Fruit fly (Drosophila melanogaster) whole organism, adult: Measurements from ENCODE around the gene orb2.
A peak's percentile ranks its signal among the peaks of the same experiment; 100 is the strongest.

Experiments used
- CG11617 ChIP-seq: fragments of 200-800 bp; sonication (Bioruptor generic); optimal IDR thresholded peaks from 2 replicates; lab custom pipeline; 2017; ENCODE audit warnings: mild to moderate bottlenecking, missing biosample characterization, missing genetic modification reagents, missing genetic modification characterization
- CG12768 ChIP-seq: fragments of 200-800 bp; sonication (Bioruptor generic); optimal IDR thresholded peaks from 2 replicates; lab custom pipeline; 2017; ENCODE audit warnings: missing biosample characterization, missing genetic modification characterization, mild to moderate bottlenecking, moderate library complexity, missing genetic modification reagents
- CG14711 ChIP-seq: fragments of 200-800 bp; sonication (Bioruptor generic); optimal IDR thresholded peaks from 2 replicates; lab custom pipeline; 2018; ENCODE audit warnings: missing biosample characterization, mild to moderate bottlenecking, missing genetic modification characterization, moderate library complexity
- CG1620 ChIP-seq: fragments of 200-800 bp; sonication (Bioruptor generic); optimal IDR thresholded peaks from 2 replicates; lab custom pipeline; 2016; ENCODE audit warnings: missing biosample characterization, missing genetic modification characterization
- CG33017 ChIP-seq: fragments of 200-800 bp; sonication (Bioruptor generic); optimal IDR thresholded peaks from 2 replicates; lab custom pipeline; 2018; ENCODE audit warnings: missing biosample characterization, mild to moderate bottlenecking, missing genetic modification characterization, moderate library complexity
- CG5204 ChIP-seq: fragments of 200-800 bp; sonication (Bioruptor generic); optimal IDR thresholded peaks from 2 replicates; lab custom pipeline; 2016; ENCODE audit warnings: missing biosample characterization, missing genetic modification characterization
- CG7045 ChIP-seq: fragments of 200-800 bp; sonication (Bioruptor generic); optimal IDR thresholded peaks from 2 replicates; lab custom pipeline; 2017; ENCODE audit warnings: missing biosample characterization, mild to moderate bottlenecking, missing genetic modification characterization
- CG7101 ChIP-seq: fragments of 200-800 bp; sonication (Bioruptor generic); optimal IDR thresholded peaks from 2 replicates; lab custom pipeline; 2018; ENCODE audit warnings: missing biosample characterization, mild to moderate bottlenecking, missing genetic modification characterization, moderate library complexity
- Clk ChIP-seq: fragments of 200-800 bp; sonication (Bioruptor generic); optimal IDR thresholded peaks from 2 replicates; lab custom pipeline; 2017; ENCODE audit warnings: missing biosample characterization, missing genetic modification characterization
- Crg-1 ChIP-seq: fragments of 200-800 bp; sonication (Bioruptor generic); optimal IDR thresholded peaks from 2 replicates; lab custom pipeline; 2016; ENCODE audit warnings: missing biosample characterization, missing genetic modification characterization
- Hr96 ChIP-seq: fragments of 200-800 bp; sonication (Bioruptor generic); optimal IDR thresholded peaks from 2 replicates; lab custom pipeline; 2016; ENCODE audit warnings: missing biosample characterization, missing genetic modification characterization
- Mnt ChIP-seq: fragments of 200-800 bp; sonication (Bioruptor generic); optimal IDR thresholded peaks from 2 replicates; lab custom pipeline; 2016; ENCODE audit warnings: missing biosample characterization, mild to moderate bottlenecking, missing genetic modification characterization
- bab1 ChIP-seq: fragments of 200-800 bp; sonication (Bioruptor generic); optimal IDR thresholded peaks from 3 replicates; lab custom pipeline; 2019; ENCODE audit warnings: missing biosample characterization, mild to moderate bottlenecking, missing genetic modification characterization, moderate library complexity
- cic ChIP-seq: fragments of 200-800 bp; sonication (Bioruptor generic); optimal IDR thresholded peaks from 2 replicates; lab custom pipeline; 2017; ENCODE audit warnings: missing biosample characterization, mild to moderate bottlenecking, missing genetic modification characterization, moderate library complexity
- cnc ChIP-seq, 2 experiments: fragments of >200 bp; optimal IDR thresholded peaks; 2 replicates each; lab custom pipeline; 2017
- kay ChIP-seq: fragments of 200-800 bp; sonication (Bioruptor generic); peaks from one replicate; lab custom pipeline; 2016; ENCODE audit warnings: missing biosample characterization, missing genetic modification characterization, borderline replicate concordance
- ovo ChIP-seq: fragments of 200-800 bp; sonication (Bioruptor generic); optimal IDR thresholded peaks from 2 replicates; lab custom pipeline; 2016; ENCODE audit warnings: missing biosample characterization, missing genetic modification characterization
- pad ChIP-seq: fragments of 200-800 bp; sonication (Bioruptor generic); optimal IDR thresholded peaks from 3 replicates; lab custom pipeline; 2017; ENCODE audit warnings: missing biosample characterization, missing genetic modification characterization, mild to moderate bottlenecking, moderate library complexity, missing genetic modification reagents
- tj ChIP-seq: fragments of 200-800 bp; sonication (Bioruptor generic); optimal IDR thresholded peaks from 3 replicates; lab custom pipeline; 2017; ENCODE audit warnings: missing biosample characterization, mild to moderate bottlenecking, missing genetic modification characterization, moderate library complexity
- toe ChIP-seq: fragments of 200-800 bp; sonication (Bioruptor generic); optimal IDR thresholded peaks from 2 replicates; lab custom pipeline; 2016; ENCODE audit warnings: missing biosample characterization, missing genetic modification characterization

orb2 gene

DNA sequence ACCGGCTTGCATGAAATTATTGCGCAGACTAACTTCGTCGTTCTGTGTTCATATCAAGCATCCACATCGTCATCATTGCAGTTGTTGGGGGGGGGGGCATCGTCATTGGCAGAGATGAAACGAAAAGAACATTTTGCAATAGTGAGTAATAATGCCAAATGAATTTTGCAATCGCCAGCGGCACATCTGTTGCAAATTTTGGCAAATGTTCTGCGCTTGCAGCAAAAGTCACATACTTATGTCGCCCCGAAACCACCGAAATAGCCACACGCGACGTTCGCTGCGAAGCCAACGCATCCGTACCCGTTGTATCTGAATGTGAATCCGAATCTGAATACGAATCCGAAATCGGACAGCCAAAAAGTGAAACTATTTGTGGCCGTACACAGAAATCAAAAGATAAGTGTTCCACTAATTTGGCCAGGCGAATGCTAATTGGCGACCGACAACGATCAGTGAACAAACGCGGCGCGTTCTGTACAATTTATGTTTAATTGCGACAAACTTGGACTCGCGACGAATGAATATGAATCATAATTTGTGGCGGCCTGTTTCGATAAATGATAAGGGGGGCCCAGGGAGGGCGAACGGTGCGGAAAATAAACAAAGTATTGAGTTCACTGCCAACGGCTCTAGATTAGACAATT lies 6.3 kb downstream of the orb2 start:
- no peak for TF ChIP-seq Crg-1 (GFP tag; lab: Kevin White, UChicago)
- no peak for TF ChIP-seq CG14711 (tag; lab: Kevin White, UChicago)
- no peak for TF ChIP-seq Clk (GFP tag; lab: Kevin White, UChicago)
- TF ChIP-seq CG5204 (GFP tag; lab: Kevin White, UChicago) = no peak
- TF ChIP-seq cnc (optimal IDR thresholded peaks at IDR 0.05; lab: Kevin White, UChicago) = no peak
- no peak for TF ChIP-seq bab1 (GFP tag; lab: Kevin White, UChicago)
- no peak for TF ChIP-seq CG7045 (GFP tag; lab: Kevin White, UChicago)
- no peak for TF ChIP-seq CG12768 (GFP tag; lab: Kevin White, UChicago)
- TF ChIP-seq kay = no peak
- no peak for TF ChIP-seq pad (GFP tag; lab: Kevin White, UChicago)
- TF ChIP-seq tj = no peak
- TF ChIP-seq CG33017 (tag; lab: Kevin White, UChicago) = no peak
- TF ChIP-seq CG1620 = no peak
- no peak for TF ChIP-seq Mnt
- TF ChIP-seq toe = no peak

DNA sequence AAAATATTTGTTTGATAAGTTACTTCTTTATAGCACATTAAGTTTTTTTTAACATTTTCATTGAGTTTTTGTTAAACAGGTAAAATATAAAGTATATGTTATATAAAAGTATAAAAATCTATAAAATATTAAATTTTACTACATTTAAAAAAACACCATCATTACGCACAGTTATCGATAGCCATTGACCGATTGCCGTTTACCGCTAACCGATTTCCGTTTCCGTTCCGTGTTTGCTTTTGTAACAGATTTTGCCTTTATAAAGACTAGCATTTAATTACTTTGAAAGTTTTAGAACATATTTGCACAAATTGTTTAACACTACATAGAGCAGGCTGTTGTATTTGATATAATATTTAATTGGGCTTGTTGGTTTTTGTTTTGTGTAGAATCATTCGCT lies 14.6 kb downstream of the orb2 start:
- TF ChIP-seq bab1 (GFP tag; lab: Kevin White, UChicago) = no peak
- no peak for TF ChIP-seq toe
- TF ChIP-seq Clk (GFP tag; lab: Kevin White, UChicago) = no peak
- TF ChIP-seq CG7101 (tag; lab: Kevin White, UChicago) = no peak
- TF ChIP-seq cnc (optimal IDR thresholded peaks at IDR 0.05; lab: Kevin White, UChicago) = no peak
- TF ChIP-seq ovo (GFP tag; lab: Kevin White, UChicago) = no peak
- no peak for TF ChIP-seq CG7045 (GFP tag; lab: Kevin White, UChicago)
- TF ChIP-seq CG33017 (tag; lab: Kevin White, UChicago) = no peak
- no peak for TF ChIP-seq CG12768 (GFP tag; lab: Kevin White, UChicago)
- no peak for TF ChIP-seq cic (GFP tag; lab: Kevin White, UChicago)
- TF ChIP-seq CG14711 (tag; lab: Kevin White, UChicago) = no peak
- TF ChIP-seq CG1620 = no peak
- no peak for TF ChIP-seq kay
- no peak for TF ChIP-seq pad (GFP tag; lab: Kevin White, UChicago)
- TF ChIP-seq CG5204 (GFP tag; lab: Kevin White, UChicago) = no peak
- TF ChIP-seq Mnt = no peak
- TF ChIP-seq tj = no peak
- no peak for TF ChIP-seq Hr96 (GFP tag; lab: Kevin White, UChicago)
- TF ChIP-seq Crg-1 (GFP tag; lab: Kevin White, UChicago) = no peak
- TF ChIP-seq CG11617 (GFP tag; lab: Kevin White, UChicago) = no peak

DNA sequence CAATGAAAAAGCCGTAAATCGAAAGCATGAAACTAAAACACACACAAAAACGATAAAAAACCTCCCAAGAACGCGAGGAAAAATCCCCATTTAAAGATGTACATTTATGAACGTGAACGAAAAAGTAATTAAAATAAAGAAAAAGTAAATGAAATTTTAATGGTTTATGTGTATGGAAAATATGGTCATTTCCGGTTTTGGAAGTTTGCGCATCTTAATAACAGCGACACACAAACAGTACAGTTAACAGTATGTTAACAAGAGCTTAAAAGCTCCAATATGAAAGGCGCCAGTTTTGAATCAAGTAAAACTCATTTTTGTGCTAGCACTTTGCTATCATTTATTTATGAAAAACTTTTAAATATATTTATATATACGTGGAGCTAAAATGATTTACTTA lies 22.3 kb downstream of the orb2 start:
- TF ChIP-seq tj (no peak), cnc (optimal IDR thresholded peaks at IDR 0.05; lab: Kevin White, UChicago) (no peak), Hr96 (GFP tag; lab: Kevin White, UChicago) (no peak), ovo (GFP tag; lab: Kevin White, UChicago) (no peak), kay (peak; percentile 86), CG1620 (no peak), Clk (GFP tag; lab: Kevin White, UChicago) (no peak), bab1 (GFP tag; lab: Kevin White, UChicago) (peak; percentile 60), CG12768 (GFP tag; lab: Kevin White, UChicago) (no peak), cic (GFP tag; lab: Kevin White, UChicago) (no peak)

DNA sequence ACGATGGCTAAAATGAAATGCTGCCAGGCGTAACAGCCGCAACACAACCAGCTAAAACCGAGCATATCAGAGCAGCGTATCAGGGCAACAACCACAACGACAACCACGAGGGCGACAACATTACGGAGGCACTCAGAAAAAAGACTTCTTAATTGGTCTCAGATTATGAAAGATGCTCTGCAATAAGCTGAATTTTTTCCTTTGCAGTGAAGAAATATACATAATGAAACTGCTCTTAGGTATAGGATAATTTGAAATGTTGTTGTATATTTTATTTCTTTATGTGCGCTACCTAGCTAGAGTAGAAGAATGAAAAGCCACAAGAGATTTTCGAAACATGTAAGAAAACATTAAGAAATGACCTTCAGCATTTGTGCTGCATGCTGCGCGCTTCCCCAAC lies 24.7 kb downstream of the orb2 start:
- no peak for TF ChIP-seq CG5204 (GFP tag; lab: Kevin White, UChicago)
- no peak for TF ChIP-seq CG33017 (tag; lab: Kevin White, UChicago)
- TF ChIP-seq Clk (GFP tag; lab: Kevin White, UChicago) = no peak
- TF ChIP-seq Mnt = no peak
- TF ChIP-seq cic (GFP tag; lab: Kevin White, UChicago) = no peak
- no peak for TF ChIP-seq CG7101 (tag; lab: Kevin White, UChicago)
- no peak for TF ChIP-seq CG12768 (GFP tag; lab: Kevin White, UChicago)
- TF ChIP-seq cnc (optimal IDR thresholded peaks at IDR 0.05; lab: Kevin White, UChicago) = no peak
- no peak for TF ChIP-seq CG11617 (GFP tag; lab: Kevin White, UChicago)
- TF ChIP-seq Hr96 (GFP tag; lab: Kevin White, UChicago) = no peak
- no peak for TF ChIP-seq CG1620
- no peak for TF ChIP-seq toe
- no peak for TF ChIP-seq kay
- TF ChIP-seq CG14711 (tag; lab: Kevin White, UChicago) = no peak

DNA sequence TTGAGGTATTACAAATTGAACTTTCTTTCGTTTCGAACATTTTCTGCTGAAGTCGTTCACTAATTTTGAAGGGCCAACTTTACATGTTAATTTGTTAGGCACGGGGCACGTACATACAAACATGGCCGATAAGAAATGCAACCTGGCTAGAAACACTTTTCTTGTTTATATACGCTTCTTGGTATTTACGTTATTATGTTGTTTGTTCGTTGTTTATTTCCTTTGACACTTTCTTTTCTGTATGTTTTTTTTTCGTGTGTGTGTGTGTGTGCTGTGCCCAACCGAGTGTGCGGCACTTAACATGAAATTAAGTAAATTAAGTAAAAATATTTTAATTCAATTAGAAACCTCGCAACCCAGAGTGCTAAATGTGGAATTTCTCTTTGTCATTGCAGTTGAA lies 28.6 kb downstream of the orb2 start:
- no peak for TF ChIP-seq CG33017 (tag; lab: Kevin White, UChicago)
- TF ChIP-seq kay = peak; percentile 12
- no peak for TF ChIP-seq Clk (GFP tag; lab: Kevin White, UChicago)
- no peak for TF ChIP-seq pad (GFP tag; lab: Kevin White, UChicago)

DNA sequence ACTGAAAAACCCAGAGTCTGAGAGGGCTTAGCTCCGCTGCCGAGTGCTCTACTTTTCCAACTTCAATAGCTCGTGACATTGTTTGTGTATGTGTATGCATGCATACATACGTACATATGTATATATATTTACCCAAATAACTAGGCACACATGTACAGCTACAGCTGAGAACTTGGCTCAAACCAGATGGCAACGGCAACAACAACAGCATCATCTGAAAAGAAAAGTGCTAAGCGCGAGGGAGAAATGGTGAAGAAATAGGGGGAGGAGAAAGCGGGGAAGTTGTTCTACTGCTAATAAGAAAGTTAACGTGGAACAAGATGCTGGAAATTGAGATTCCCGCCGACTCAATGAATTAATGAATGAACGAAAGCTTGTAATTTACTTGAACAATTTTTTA lies 29.3 kb downstream of the orb2 start:
- TF ChIP-seq cnc (optimal IDR thresholded peaks at IDR 0.05; lab: Kevin White, UChicago) (no peak), toe (no peak), CG7045 (GFP tag; lab: Kevin White, UChicago) (no peak), CG7101 (tag; lab: Kevin White, UChicago) (no peak), cic (GFP tag; lab: Kevin White, UChicago) (no peak), Hr96 (GFP tag; lab: Kevin White, UChicago) (no peak), CG11617 (GFP tag; lab: Kevin White, UChicago) (no peak), CG12768 (GFP tag; lab: Kevin White, UChicago) (no peak)
